Fruit fly (Drosophila melanogaster) whole organism: ENCODE measurements around the gene Spindly.

Experiments used
- CG8478 ChIP-seq: fragments of >200 bp; optimal IDR thresholded peaks from 2 replicates; lab custom pipeline; 2018; ENCODE audit warnings: inconsistent platforms
- Dll ChIP-seq: fragments of >200 bp; optimal IDR thresholded peaks from 2 replicates; lab custom pipeline; 2017
- EcR ChIP-seq, 2 experiments: fragments of >200 bp; optimal IDR thresholded peaks; 2 replicates each; lab custom pipeline; 2017; ENCODE audit warnings: missing biosample characterization in 2 of 2, missing genetic modification characterization in 2 of 2, missing genetic modification reagents in 2 of 2
- pan ChIP-seq: fragments of >200 bp; optimal IDR thresholded peaks from 2 replicates; lab custom pipeline; 2017
- psq ChIP-seq: fragments of >200 bp; optimal IDR thresholded peaks from 2 replicates; lab custom pipeline; 2017
- usp ChIP-seq: fragments of >200 bp; optimal IDR thresholded peaks from 2 replicates; lab custom pipeline; 2017; ENCODE audit warnings: missing biosample characterization, missing genetic modification characterization, mixed read lengths

The Spindly gene

DNA sequence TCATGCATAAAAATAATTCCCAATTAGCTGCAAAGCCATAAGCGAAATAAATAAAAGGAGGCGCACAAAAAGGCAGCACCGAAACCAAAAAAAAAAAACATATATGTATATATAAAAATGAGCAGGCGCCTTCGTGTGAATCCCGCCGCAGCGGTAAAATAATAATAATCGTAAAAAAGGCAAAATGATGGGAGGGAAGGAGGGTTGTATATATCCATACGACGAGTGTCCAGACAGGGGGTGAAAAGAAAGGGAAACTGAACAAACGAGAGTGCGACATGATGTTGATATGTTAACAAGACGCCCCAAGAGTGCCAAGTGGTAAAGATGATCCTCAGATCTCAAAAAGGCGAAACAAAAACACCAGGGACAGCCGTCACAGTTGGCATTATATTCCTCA, 34.4 kb upstream of the Spindly start:
- TF ChIP-seq EcR (GFP tag; optimal IDR thresholded peaks at IDR 0.05; lab: Kevin White, UChicago): no peak
- no peak for TF ChIP-seq Dll (lab: Kevin White, UChicago)
- TF ChIP-seq usp (GFP tag; lab: Kevin White, UChicago): no peak
- TF ChIP-seq pan (lab: Kevin White, UChicago): no peak
- no peak for TF ChIP-seq psq (lab: Kevin White, UChicago)
- no peak for TF ChIP-seq CG8478 (lab: Kevin White, UChicago)

- TF ChIP-seq Dll (lab: Kevin White, UChicago) (no peak), psq (lab: Kevin White, UChicago) (no peak), usp (GFP tag; lab: Kevin White, UChicago) (no peak), EcR (GFP tag; optimal IDR thresholded peaks at IDR 0.05; lab: Kevin White, UChicago) (no peak), CG8478 (lab: Kevin White, UChicago) (no peak), pan (lab: Kevin White, UChicago) (no peak)
Observed at dm6 chr2L:3562435-3562834, 32.3 kb upstream of the Spindly start.

- TF ChIP-seq Dll (lab: Kevin White, UChicago): no peak
- no peak for TF ChIP-seq usp (GFP tag; lab: Kevin White, UChicago)
- TF ChIP-seq pan (lab: Kevin White, UChicago): no peak
- TF ChIP-seq EcR (GFP tag; optimal IDR thresholded peaks at IDR 0.05; lab: Kevin White, UChicago): no peak
- TF ChIP-seq CG8478 (lab: Kevin White, UChicago): no peak
- TF ChIP-seq psq (lab: Kevin White, UChicago): no peak
Observed at dm6 chr2L:3559647-3560046, 29.5 kb upstream of the Spindly start.

DNA sequence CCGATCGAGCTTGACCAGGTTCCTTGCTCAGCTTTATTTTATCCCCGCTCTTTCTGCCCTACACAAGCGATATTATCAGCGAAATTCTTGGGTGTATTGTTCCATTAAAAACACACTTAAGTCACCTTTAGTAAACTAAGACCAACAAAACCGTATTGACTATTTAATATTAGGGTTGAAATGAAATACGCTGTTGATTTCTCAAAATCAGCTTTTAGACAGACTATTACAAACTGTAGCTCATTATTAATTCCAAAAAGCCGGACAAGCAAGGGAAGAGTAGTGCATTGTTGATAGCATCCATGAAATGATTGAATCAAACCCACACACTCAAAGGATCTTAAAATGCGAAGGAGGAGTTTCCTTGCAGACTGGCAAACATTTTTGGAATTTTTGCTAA, 28.2 kb upstream of the Spindly start:
- TF ChIP-seq pan (lab: Kevin White, UChicago) (no peak), EcR (GFP tag; optimal IDR thresholded peaks at IDR 0.05; lab: Kevin White, UChicago) (no peak), psq (lab: Kevin White, UChicago) (no peak), Dll (lab: Kevin White, UChicago) (no peak), usp (GFP tag; lab: Kevin White, UChicago) (no peak), CG8478 (lab: Kevin White, UChicago) (no peak)

DNA sequence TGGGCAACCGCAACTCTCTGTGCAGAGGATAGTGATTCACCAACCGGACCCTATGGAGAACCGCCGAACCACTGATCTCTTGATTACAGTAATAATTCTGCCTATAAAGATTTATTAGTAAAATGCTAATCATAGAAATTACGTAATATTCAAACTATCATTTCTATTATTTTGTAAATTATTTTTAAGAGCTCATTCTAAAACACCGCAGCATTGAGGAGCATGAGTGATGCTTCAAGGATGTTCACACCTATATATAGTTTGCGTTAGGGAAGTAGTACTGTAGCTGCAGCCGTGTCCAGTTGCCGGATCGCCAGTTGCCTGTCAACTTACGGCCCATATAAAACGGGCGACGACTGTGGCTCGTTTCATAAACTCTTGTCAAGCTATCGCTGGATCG, 27.4 kb upstream of the Spindly start:
- TF ChIP-seq psq (lab: Kevin White, UChicago): no peak
- no peak for TF ChIP-seq Dll (lab: Kevin White, UChicago)
- no peak for TF ChIP-seq CG8478 (lab: Kevin White, UChicago)
- TF ChIP-seq usp (GFP tag; lab: Kevin White, UChicago): no peak
- no peak for TF ChIP-seq EcR (GFP tag; optimal IDR thresholded peaks at IDR 0.05; lab: Kevin White, UChicago)
- no peak for TF ChIP-seq pan (lab: Kevin White, UChicago)

DNA sequence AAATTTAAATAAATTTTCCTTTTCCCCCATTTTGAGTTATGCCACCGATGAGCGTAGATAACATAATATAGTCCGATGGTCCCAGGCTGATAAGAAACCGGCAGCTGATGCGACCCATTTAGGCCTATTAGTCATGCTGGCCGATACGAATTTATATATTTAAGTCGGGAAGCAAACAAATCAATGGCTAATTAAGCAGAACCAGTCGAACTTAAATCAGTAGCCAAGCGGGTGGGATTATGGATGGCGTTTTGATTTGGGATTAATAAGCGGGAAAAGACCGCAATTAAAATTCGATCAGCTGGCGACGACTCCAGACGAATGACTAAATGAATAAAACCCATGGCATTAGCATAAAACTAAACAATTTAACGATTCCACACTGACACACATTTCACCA, 26.8 kb upstream of the Spindly start:
- TF ChIP-seq psq (lab: Kevin White, UChicago) (no peak), pan (lab: Kevin White, UChicago) (no peak), usp (GFP tag; lab: Kevin White, UChicago) (no peak), CG8478 (lab: Kevin White, UChicago) (no peak)

DNA sequence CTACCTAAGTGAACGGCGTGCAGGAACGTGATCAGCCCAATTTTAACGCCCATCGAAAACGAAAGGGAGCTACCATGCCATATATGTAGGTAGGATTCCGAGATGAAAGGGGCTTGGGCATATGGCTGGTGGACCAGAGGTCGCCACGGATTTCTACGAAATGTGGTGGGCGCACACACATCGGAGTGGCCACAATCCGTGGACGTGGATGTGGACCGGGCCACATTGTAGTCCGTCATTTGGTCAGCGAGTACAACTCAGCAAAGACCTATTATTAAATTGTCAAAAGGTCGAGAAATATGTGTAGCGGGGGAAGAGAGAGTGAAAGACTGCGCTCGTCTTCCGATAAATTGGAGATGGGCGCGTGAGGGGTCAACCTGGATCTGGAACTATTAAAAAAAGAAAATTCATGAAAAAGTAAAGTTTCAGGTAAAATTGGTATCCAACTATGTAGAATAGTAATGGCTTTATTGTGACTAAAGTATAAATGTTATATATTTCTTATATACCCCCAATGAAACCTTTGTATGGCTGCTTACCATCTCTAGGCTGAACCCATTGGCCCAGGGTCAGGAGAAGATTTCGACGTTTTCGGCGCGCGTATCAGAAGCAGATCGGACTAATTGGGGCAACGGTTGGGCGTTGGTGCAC, 25.4 kb upstream of the Spindly start:
- no peak for TF ChIP-seq Dll (lab: Kevin White, UChicago)
- TF ChIP-seq EcR (GFP tag; optimal IDR thresholded peaks at IDR 0.05; lab: Kevin White, UChicago): no peak
- no peak for TF ChIP-seq CG8478 (lab: Kevin White, UChicago)
- TF ChIP-seq usp (GFP tag; lab: Kevin White, UChicago): no peak
- no peak for TF ChIP-seq pan (lab: Kevin White, UChicago)
- TF ChIP-seq psq (lab: Kevin White, UChicago): no peak

DNA sequence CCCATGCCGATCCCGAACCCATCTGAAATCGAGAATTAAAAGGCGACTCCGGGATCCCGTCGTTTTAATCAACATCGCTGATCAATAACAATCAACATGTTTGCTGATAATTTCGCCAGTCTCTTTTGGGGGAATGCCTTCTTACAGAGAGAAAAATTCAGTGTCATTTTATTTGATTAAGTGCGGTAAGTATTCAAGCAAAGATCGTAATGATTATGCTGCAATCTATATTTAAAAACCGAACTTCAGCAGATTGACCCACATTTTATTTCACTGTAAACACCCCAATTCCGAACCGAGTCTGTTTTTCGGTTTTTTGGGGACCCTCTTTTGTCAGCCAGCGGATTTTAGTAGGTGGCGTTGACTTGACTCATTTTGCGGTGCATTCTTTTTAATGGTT, 23.8 kb upstream of the Spindly start:
- TF ChIP-seq psq (lab: Kevin White, UChicago): no peak
- TF ChIP-seq EcR (GFP tag; optimal IDR thresholded peaks at IDR 0.05; lab: Kevin White, UChicago): no peak
- TF ChIP-seq CG8478 (lab: Kevin White, UChicago): no peak

DNA sequence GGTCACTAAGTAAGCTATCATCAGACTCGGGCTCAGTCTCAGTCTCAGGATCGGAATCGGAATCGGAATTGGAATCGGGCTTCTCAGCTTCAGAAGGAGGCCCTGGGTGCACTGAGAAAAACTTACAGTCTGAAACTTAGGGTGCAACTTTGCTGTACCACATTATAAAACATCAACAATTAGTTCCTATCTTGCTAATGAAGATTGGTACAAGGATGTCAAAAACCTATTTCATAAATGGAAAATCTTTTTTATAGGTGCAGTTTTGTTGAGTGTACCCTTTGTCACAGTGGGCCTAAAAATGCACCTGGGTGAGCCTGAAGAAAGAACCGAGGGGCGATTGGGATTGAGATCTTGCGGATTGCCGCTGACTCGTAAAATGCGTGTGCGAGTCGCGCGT, 22.7 kb upstream of the Spindly start:
- no peak for TF ChIP-seq pan (lab: Kevin White, UChicago)
- TF ChIP-seq usp (GFP tag; lab: Kevin White, UChicago): no peak
- no peak for TF ChIP-seq psq (lab: Kevin White, UChicago)
- no peak for TF ChIP-seq Dll (lab: Kevin White, UChicago)
- no peak for TF ChIP-seq CG8478 (lab: Kevin White, UChicago)
- TF ChIP-seq EcR (GFP tag; optimal IDR thresholded peaks at IDR 0.05; lab: Kevin White, UChicago): no peak

- TF ChIP-seq psq (lab: Kevin White, UChicago): no peak
- no peak for TF ChIP-seq pan (lab: Kevin White, UChicago)
- TF ChIP-seq Dll (lab: Kevin White, UChicago): no peak
- no peak for TF ChIP-seq usp (GFP tag; lab: Kevin White, UChicago)
- no peak for TF ChIP-seq EcR (GFP tag; optimal IDR thresholded peaks at IDR 0.05; lab: Kevin White, UChicago)
- TF ChIP-seq CG8478 (lab: Kevin White, UChicago): no peak
Observed at dm6 chr2L:3550583-3550982, 20.5 kb upstream of the Spindly start.

DNA sequence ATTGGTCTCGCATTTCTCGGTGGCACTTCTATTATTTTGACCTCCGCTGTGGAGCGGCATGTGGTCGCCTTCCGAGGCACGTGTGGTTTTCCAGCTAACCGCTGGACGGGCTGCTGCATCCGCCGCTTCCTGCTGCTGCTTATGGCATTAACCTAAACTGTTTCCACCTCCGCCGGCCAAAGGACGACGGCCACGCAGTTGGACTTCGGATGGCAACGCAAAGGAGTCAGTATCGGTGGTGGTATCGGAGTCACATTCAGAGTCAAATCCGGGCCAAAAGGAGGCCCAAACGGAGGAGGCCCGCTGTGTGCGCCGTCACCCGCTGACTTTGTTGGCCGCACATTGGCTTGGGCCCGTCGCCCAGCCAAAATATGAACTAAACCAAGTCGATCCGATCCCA, 19.6 kb upstream of the Spindly start:
- TF ChIP-seq EcR (GFP tag; optimal IDR thresholded peaks at IDR 0.05; lab: Kevin White, UChicago): no peak
- no peak for TF ChIP-seq CG8478 (lab: Kevin White, UChicago)
- TF ChIP-seq Dll (lab: Kevin White, UChicago): no peak
- TF ChIP-seq pan (lab: Kevin White, UChicago): no peak
- TF ChIP-seq usp (GFP tag; lab: Kevin White, UChicago): no peak
- TF ChIP-seq psq (lab: Kevin White, UChicago): no peak

DNA sequence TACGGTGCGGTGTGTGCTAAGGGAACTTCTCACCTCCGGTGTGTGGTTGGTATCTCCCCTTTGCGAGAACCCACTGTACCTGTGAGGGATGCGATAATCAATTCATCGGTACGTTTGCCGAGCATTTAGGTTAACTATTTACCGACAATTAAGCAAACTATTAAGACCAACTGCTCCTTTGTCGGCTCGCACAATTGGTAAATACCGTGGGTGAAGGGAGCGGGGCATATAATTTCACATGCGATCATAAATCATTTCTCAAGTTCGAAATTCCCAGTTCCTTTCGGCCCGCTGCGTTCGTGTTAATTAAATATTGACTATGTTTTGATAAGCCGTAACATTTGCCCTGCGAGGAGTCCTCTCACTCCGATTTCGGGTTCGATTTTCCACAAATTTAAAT, 18.8 kb upstream of the Spindly start:
- TF ChIP-seq psq (lab: Kevin White, UChicago) (no peak), EcR (GFP tag; optimal IDR thresholded peaks at IDR 0.05; lab: Kevin White, UChicago) (no peak), CG8478 (lab: Kevin White, UChicago) (no peak), pan (lab: Kevin White, UChicago) (no peak)
